Fruit fly (Drosophila melanogaster) whole organism, prepupa: ENCODE data around the gene PIG-K.
A peak's percentile ranks its signal among the peaks of the same experiment; 100 is the strongest.

Source experiments
- CG11294 ChIP-seq: fragments of 200-800 bp; sonication (Bioruptor generic); IDR thresholded peaks from 2 replicates; pipeline ENCODE4 v1.3.6; 2022; ENCODE audit warnings: missing biosample characterization, missing genetic modification characterization
- CG15336 ChIP-seq: fragments of 200-800 bp; sonication (Bioruptor generic); IDR thresholded peaks from 2 replicates; pipeline ENCODE4 v1.3.6; 2022; ENCODE audit warnings: missing biosample characterization, missing genetic modification characterization
- CG31627 ChIP-seq: fragments of 200-800 bp; sonication (Bioruptor generic); optimal IDR thresholded peaks from 3 replicates; lab custom pipeline; 2016; ENCODE audit warnings: missing biosample characterization, missing genetic modification characterization
- CG32006 ChIP-seq: fragments of 200-800 bp; sonication (Bioruptor generic); optimal IDR thresholded peaks from 3 replicates; lab custom pipeline; 2017; ENCODE audit warnings: missing biosample characterization, mild to moderate bottlenecking, missing genetic modification characterization
- CG4318 ChIP-seq: fragments of 200-800 bp; sonication (Bioruptor generic); optimal IDR thresholded peaks from 3 replicates; lab custom pipeline; 2017; ENCODE audit warnings: missing biosample characterization, mild to moderate bottlenecking, missing genetic modification characterization
- CG6163 ChIP-seq: fragments of 200-800 bp; sonication (Bioruptor generic); IDR thresholded peaks from 3 replicates; pipeline ENCODE4 v1.3.6; 2022; ENCODE audit warnings: missing biosample characterization, missing genetic modification characterization
- CG6276 ChIP-seq: fragments of 200-800 bp; sonication (Bioruptor generic); optimal IDR thresholded peaks from 2 replicates; lab custom pipeline; 2017; ENCODE audit warnings: missing biosample characterization, mild to moderate bottlenecking, missing genetic modification characterization
- CG6808 ChIP-seq: fragments of 200-800 bp; sonication (Bioruptor generic); optimal IDR thresholded peaks from 3 replicates; lab custom pipeline; 2017; ENCODE audit warnings: missing biosample characterization, missing genetic modification characterization, mild to moderate bottlenecking, moderate library complexity, missing genetic modification reagents
- CG6854 ChIP-seq: fragments of 200-800 bp; sonication (Bioruptor generic); optimal IDR thresholded peaks from 2 replicates; lab custom pipeline; 2017; ENCODE audit warnings: missing biosample characterization, mild to moderate bottlenecking, missing genetic modification characterization
- CG7368 ChIP-seq: fragments of 200-800 bp; sonication (Bioruptor generic); optimal IDR thresholded peaks from 3 replicates; lab custom pipeline; 2016; ENCODE audit warnings: missing biosample characterization, missing genetic modification characterization
- CG8119 ChIP-seq: fragments of 200-800 bp; sonication (Bioruptor generic); IDR thresholded peaks from 3 replicates; pipeline ENCODE4 v1.3.6; 2022; ENCODE audit warnings: missing biosample characterization, missing genetic modification characterization
- Eip78C ChIP-seq: fragments of 200-800 bp; sonication (Bioruptor generic); peaks from one replicate; lab custom pipeline; 2016; ENCODE audit warnings: missing biosample characterization, missing genetic modification characterization
- Ets21C ChIP-seq: fragments of 200-800 bp; sonication (Bioruptor generic); optimal IDR thresholded peaks from 3 replicates; lab custom pipeline; 2016; ENCODE audit warnings: missing biosample characterization, missing genetic modification characterization
- Gug ChIP-seq: fragments of 200-800 bp; sonication (Bioruptor generic); IDR thresholded peaks from 2 replicates; pipeline ENCODE4 v1.3.6; 2022; ENCODE audit warnings: missing biosample characterization, missing genetic modification characterization
- Hr39 ChIP-seq: fragments of 200-800 bp; sonication (Bioruptor generic); optimal IDR thresholded peaks from 2 replicates; lab custom pipeline; 2016; ENCODE audit warnings: missing biosample characterization, missing genetic modification characterization
- Hr4 ChIP-seq: fragments of 200-800 bp; sonication (Bioruptor generic); optimal IDR thresholded peaks from 3 replicates; lab custom pipeline; 2016; ENCODE audit warnings: missing biosample characterization, missing genetic modification characterization
- Lpt ChIP-seq: fragments of 200-800 bp; sonication (Bioruptor generic); optimal IDR thresholded peaks from 3 replicates; lab custom pipeline; 2016; ENCODE audit warnings: missing biosample characterization, missing genetic modification characterization
- Met ChIP-seq: fragments of 200-800 bp; sonication (Bioruptor generic); optimal IDR thresholded peaks from 3 replicates; lab custom pipeline; 2016; ENCODE audit warnings: missing biosample characterization, missing genetic modification characterization
- OdsH ChIP-seq: fragments of 200-800 bp; sonication (Bioruptor generic); optimal IDR thresholded peaks from 3 replicates; lab custom pipeline; 2016; ENCODE audit warnings: missing biosample characterization, missing genetic modification characterization
- Smox ChIP-seq: fragments of 200-800 bp; sonication (Bioruptor generic); optimal IDR thresholded peaks from 3 replicates; lab custom pipeline; 2016; ENCODE audit warnings: missing biosample characterization, missing genetic modification characterization
- Sox102F ChIP-seq: fragments of 200-800 bp; sonication (Bioruptor generic); optimal IDR thresholded peaks from 2 replicates; lab custom pipeline; 2016; ENCODE audit warnings: missing biosample characterization, mild to moderate bottlenecking, missing genetic modification characterization
- Sox14 ChIP-seq: fragments of 200-800 bp; sonication (Bioruptor generic); optimal IDR thresholded peaks from 3 replicates; lab custom pipeline; 2016; ENCODE audit warnings: missing biosample characterization, missing genetic modification characterization
- Sox15 ChIP-seq: fragments of 200-800 bp; sonication (Bioruptor generic); optimal IDR thresholded peaks from 3 replicates; lab custom pipeline; 2016; ENCODE audit warnings: missing biosample characterization, missing genetic modification characterization
- achi ChIP-seq: fragments of 200-800 bp; sonication (Bioruptor generic); optimal IDR thresholded peaks from 3 replicates; lab custom pipeline; 2016; ENCODE audit warnings: missing biosample characterization, missing genetic modification characterization
- acj6 ChIP-seq: fragments of 200-800 bp; sonication (Bioruptor generic); optimal IDR thresholded peaks from 3 replicates; lab custom pipeline; 2016; ENCODE audit warnings: missing biosample characterization, missing genetic modification characterization
- dac ChIP-seq: fragments of 200-800 bp; sonication (Bioruptor generic); optimal IDR thresholded peaks from 2 replicates; lab custom pipeline; 2017; ENCODE audit warnings: missing biosample characterization, mild to moderate bottlenecking, missing genetic modification characterization
- dsx ChIP-seq: fragments of 200-800 bp; optimal IDR thresholded peaks from 3 replicates; lab custom pipeline; 2019; ENCODE audit warnings: missing biosample characterization, mild to moderate bottlenecking, missing genetic modification characterization, moderate library complexity; ENCODE audit not compliant: poor library complexity, severe bottlenecking
- fd85E ChIP-seq: fragments of 200-800 bp; sonication (Bioruptor generic); optimal IDR thresholded peaks from 3 replicates; lab custom pipeline; 2016; ENCODE audit warnings: missing biosample characterization, missing genetic modification characterization
- fkh ChIP-seq: fragments of 200-800 bp; sonication (Bioruptor generic); optimal IDR thresholded peaks from 3 replicates; lab custom pipeline; 2017; ENCODE audit warnings: missing biosample characterization, mild to moderate bottlenecking, missing genetic modification characterization, moderate library complexity
- lz ChIP-seq: fragments of 200-800 bp; sonication (Bioruptor generic); optimal IDR thresholded peaks from 3 replicates; lab custom pipeline; 2016; ENCODE audit warnings: missing biosample characterization, missing genetic modification characterization
- net ChIP-seq: fragments of 200-800 bp; sonication (Bioruptor generic); optimal IDR thresholded peaks from 3 replicates; lab custom pipeline; 2016; ENCODE audit warnings: missing biosample characterization, missing genetic modification characterization
- pdm3 ChIP-seq: fragments of 200-800 bp; sonication (Bioruptor generic); optimal IDR thresholded peaks from 3 replicates; lab custom pipeline; 2016; ENCODE audit warnings: missing biosample characterization, missing genetic modification characterization
- spab ChIP-seq: fragments of 200-800 bp; sonication (Bioruptor generic); optimal IDR thresholded peaks from 2 replicates; lab custom pipeline; 2017; ENCODE audit warnings: missing biosample characterization, mild to moderate bottlenecking, missing genetic modification characterization, missing genetic modification reagents
- ss ChIP-seq, 2 experiments: fragments of 200-800 bp; sonication (Bioruptor generic); optimal IDR thresholded peaks; 2 replicates in 1 of 2; 3 replicates in 1 of 2; lab custom pipeline; 2017 to 2018; ENCODE audit warnings: mild to moderate bottlenecking in 2 of 2, missing biosample characterization in 2 of 2, missing genetic modification characterization in 2 of 2, moderate library complexity in 1 of 2
- svp ChIP-seq: fragments of 200-800 bp; sonication (Bioruptor generic); peaks from one replicate; lab custom pipeline; 2016; ENCODE audit warnings: missing biosample characterization, missing genetic modification characterization
- topi ChIP-seq: fragments of 200-800 bp; sonication (Bioruptor generic); optimal IDR thresholded peaks from 3 replicates; lab custom pipeline; 2016; ENCODE audit warnings: missing biosample characterization, missing genetic modification characterization

PIG-K gene

dm6 chrX:1988673-1989072 is 20.5 kb downstream of the PIG-K start (continued):
- TF ChIP-seq CG6808 (GFP tag; lab: Kevin White, UChicago), result no peak
- peak; percentile 88 for TF ChIP-seq Gug (GFP tag; lab: Robert Waterston, UW)
- TF ChIP-seq CG7368 (GFP tag; lab: Kevin White, UChicago), result peak; percentile 25
- TF ChIP-seq CG4318 (GFP tag; lab: Kevin White, UChicago), result peak; percentile 85
- TF ChIP-seq CG6276 (GFP tag; lab: Kevin White, UChicago), result peak; percentile 86
- TF ChIP-seq Met, result no peak
- TF ChIP-seq pdm3 (GFP tag; lab: Kevin White, UChicago), result peak; percentile 59
- peak; percentile 67 for TF ChIP-seq net (GFP tag; lab: Kevin White, UChicago)
- TF ChIP-seq Hr4, result peak; percentile 90
- no peak for TF ChIP-seq fd85E
- TF ChIP-seq CG8119, result peak; percentile 89

dm6 chrX:1985516-1985915 is 23.6 kb downstream of the PIG-K start:
- no peak for TF ChIP-seq dsx
- TF ChIP-seq Sox15 (GFP tag; lab: Kevin White, UChicago), result no peak
- no peak for TF ChIP-seq CG6854 (GFP tag; lab: Kevin White, UChicago)
- TF ChIP-seq topi (GFP tag; lab: Kevin White, UChicago), result no peak
- no peak for TF ChIP-seq Smox (GFP tag; lab: Kevin White, UChicago)
- TF ChIP-seq CG6808 (GFP tag; lab: Kevin White, UChicago), result no peak
- no peak for TF ChIP-seq Sox102F (GFP tag; lab: Kevin White, UChicago)

dm6 chrX:1984175-1984973 is 24.8 kb downstream of the PIG-K start:
- TF ChIP-seq Hr4 (peak; percentile 65), achi (GFP tag; lab: Kevin White, UChicago) (peak; percentile 8), Sox14 (GFP tag; lab: Kevin White, UChicago) (peak; percentile 10), Eip78C (peak; percentile 7), CG4318 (GFP tag; lab: Kevin White, UChicago) (peak; percentile 62), net (GFP tag; lab: Kevin White, UChicago) (peak; percentile 28), CG6276 (GFP tag; lab: Kevin White, UChicago) (peak; percentile 69), fkh (GFP tag; lab: Kevin White, UChicago) (peak; percentile 33), lz (GFP tag; lab: Kevin White, UChicago) (no peak), Lpt (GFP tag; lab: Kevin White, UChicago) (peak; percentile 36), CG32006 (peak; percentile 83), Met (no peak), pdm3 (GFP tag; lab: Kevin White, UChicago) (peak; percentile 23), Ets21C (GFP tag; lab: Kevin White, UChicago) (no peak), spab (GFP tag; lab: Kevin White, UChicago) (no peak), CG15336 (GFP tag; lab: Robert Waterston, UW) (peak; percentile 85), CG31627 (GFP tag; lab: Kevin White, UChicago) (no peak), Hr39 (GFP tag; lab: Kevin White, UChicago) (peak; percentile 1), dac (GFP tag; lab: Kevin White, UChicago) (peak; percentile 27), Sox15 (GFP tag; lab: Kevin White, UChicago) (no peak), svp (GFP tag; lab: Kevin White, UChicago) (peak; percentile 62), acj6 (GFP tag; lab: Kevin White, UChicago) (peak; percentile 4), CG11294 (peak; percentile 51; the same call in 1 of the 2 replicates), CG8119 (peak; percentile 75), OdsH (GFP tag; lab: Kevin White, UChicago) (peak; percentile 37), CG6163 (0 out of 3 replicates have a peak, but pooled peaks have one; percentile 36), ss (GFP tag; optimal IDR thresholded peaks at IDR 0.05; lab: Kevin White, UChicago) (no peak), Gug (GFP tag; lab: Robert Waterston, UW) (peak; percentile 57; the same call in 1 of the 2 replicates)
